Worm (Caenorhabditis elegans) whole organism, L4 larva: ENCODE data around the gene srbc-83.
A peak's percentile ranks its signal among the peaks of the same experiment; 100 is the strongest.

Source experiments
- F10B5.3 ChIP-seq: sonication (generic microtip); optimal IDR thresholded peaks from 2 replicates; lab custom pipeline; 2016; ENCODE audit warnings: mild to moderate bottlenecking, missing genetic modification characterization, missing compliant biosample characterization
- R02D3.7 ChIP-seq: fragments of 150-350 bp; sonication (generic microtip); optimal IDR thresholded peaks from 3 replicates; lab custom pipeline; 2014; ENCODE audit warnings: missing biosample characterization, missing genetic modification characterization
- T26A8.4 ChIP-seq: fragments of 200-800 bp; sonication (Bioruptor generic); IDR thresholded peaks from 2 replicates; pipeline ENCODE4 v1.3.6; 2022; ENCODE audit warnings: missing genetic modification characterization, missing compliant biosample characterization
- Y5F2A.4 ChIP-seq: fragments of 200-800 bp; sonication (Bioruptor generic); optimal IDR thresholded peaks from 2 replicates; lab custom pipeline; 2018; ENCODE audit warnings: mild to moderate bottlenecking, missing genetic modification characterization, missing compliant biosample characterization
- ZK337.2 ChIP-seq: fragments of 200-800 bp; sonication (Bioruptor generic); IDR thresholded peaks from 2 replicates; pipeline ENCODE4 v1.3.6; 2022; ENCODE audit warnings: missing genetic modification reagents, missing genetic modification characterization, missing compliant biosample characterization
- ama-1 ChIP-seq: fragments of 150-350 bp; optimal IDR thresholded peaks from 2 replicates; lab custom pipeline; 2014; ENCODE audit warnings: inconsistent platforms, mixed read lengths
- arid-1 ChIP-seq: fragments of 200-800 bp; sonication (Bioruptor generic); conservative IDR thresholded peaks from 2 replicates; pipeline ENCODE4 v1.3.6; 2022; ENCODE audit warnings: missing genetic modification reagents, missing genetic modification characterization, missing compliant biosample characterization
- ceh-20 ChIP-seq: fragments of 200-800 bp; sonication (Bioruptor generic); IDR thresholded peaks from 2 replicates; pipeline ENCODE4 v1.3.6; 2022; ENCODE audit warnings: missing genetic modification reagents, missing genetic modification characterization, missing compliant biosample characterization
- ceh-44 ChIP-seq: fragments of 200-800 bp; sonication (Bioruptor generic); IDR thresholded peaks from 2 replicates; pipeline ENCODE4 v1.3.6; 2022; ENCODE audit warnings: missing genetic modification reagents, missing genetic modification characterization, missing compliant biosample characterization
- ceh-62 ChIP-seq: sonication (generic microtip); optimal IDR thresholded peaks from 2 replicates; lab custom pipeline; 2017; ENCODE audit warnings: missing biosample characterization, missing genetic modification characterization
- ctbp-1 ChIP-seq: fragments of 200-800 bp; sonication (Bioruptor generic); IDR thresholded peaks from 2 replicates; pipeline ENCODE4 v1.3.6; 2022; ENCODE audit warnings: missing genetic modification reagents, missing genetic modification characterization, missing compliant biosample characterization
- daf-12 ChIP-seq: fragments of 150-350 bp; optimal IDR thresholded peaks from 2 replicates; lab custom pipeline; 2014; ENCODE audit warnings: missing biosample characterization, missing genetic modification reagents, missing genetic modification characterization
- dmd-6 ChIP-seq: fragments of 200-800 bp; sonication (Bioruptor generic); IDR thresholded peaks from 2 replicates; pipeline ENCODE4 v1.3.6; 2022; ENCODE audit warnings: missing genetic modification reagents, missing genetic modification characterization, missing compliant biosample characterization
- dmd-9 ChIP-seq: fragments of 200-800 bp; sonication (Bioruptor generic); IDR thresholded peaks from 2 replicates; pipeline ENCODE4 v1.3.6; 2022; ENCODE audit warnings: missing genetic modification reagents, missing genetic modification characterization, missing compliant biosample characterization
- egl-27 ChIP-seq: sonication (generic microtip); optimal IDR thresholded peaks from 3 replicates; lab custom pipeline; 2017; ENCODE audit warnings: missing biosample characterization, missing genetic modification reagents, missing genetic modification characterization
- egl-43 ChIP-seq: fragments of 200-800 bp; sonication (Bioruptor generic); IDR thresholded peaks from 2 replicates; pipeline ENCODE4 v1.3.6; 2022; ENCODE audit warnings: missing genetic modification reagents, missing genetic modification characterization, missing compliant biosample characterization
- hif-1 ChIP-seq, 2 experiments: sonication (generic microtip); optimal IDR thresholded peaks; 2 replicates each; lab custom pipeline; 2016 to 2017; ENCODE audit warnings: missing compliant biosample characterization in 2 of 2, missing genetic modification characterization in 2 of 2, missing genetic modification reagents in 2 of 2, missing genotype in 2 of 2, mild to moderate bottlenecking in 1 of 2
- hmg-1.1 ChIP-seq: fragments of 200-800 bp; sonication (Bioruptor generic); IDR thresholded peaks from 2 replicates; pipeline ENCODE4 v1.3.6; 2022; ENCODE audit warnings: missing genetic modification reagents, missing genetic modification characterization, missing compliant biosample characterization
- lin-1 ChIP-seq: fragments of 200-800 bp; sonication (Bioruptor generic); IDR thresholded peaks from 2 replicates; pipeline ENCODE4 v1.3.6; 2022; ENCODE audit warnings: missing genetic modification reagents, missing genetic modification characterization, missing compliant biosample characterization
- lin-38 ChIP-seq: fragments of 200-800 bp; sonication (Bioruptor generic); IDR thresholded peaks from 2 replicates; pipeline ENCODE4 v1.3.6; 2022; ENCODE audit warnings: missing genetic modification reagents, missing genetic modification characterization, missing compliant biosample characterization
- mdl-1 ChIP-seq, 2 experiments: fragments of 150-350 bp in 1 of 2; sonication (generic microtip) in 1 of 2; optimal IDR thresholded peaks; 2 replicates each; lab custom pipeline; 2014 to 2017; ENCODE audit warnings: missing biosample characterization in 2 of 2, missing genetic modification characterization in 2 of 2
- mdt-29 ChIP-seq: fragments of 200-800 bp; sonication (Bioruptor generic); IDR thresholded peaks from 2 replicates; pipeline ENCODE4 v1.3.6; 2022; ENCODE audit warnings: missing genetic modification reagents, missing genetic modification characterization, missing compliant biosample characterization
- mxl-3 ChIP-seq: fragments of 200-800 bp; sonication (Bioruptor generic); optimal IDR thresholded peaks from 2 replicates; lab custom pipeline; 2018; ENCODE audit warnings: mild to moderate bottlenecking, missing genetic modification characterization, missing compliant biosample characterization
- nhr-28 ChIP-seq: fragments of 150-350 bp; optimal IDR thresholded peaks from 2 replicates; lab custom pipeline; 2014; ENCODE audit warnings: missing biosample characterization, missing genetic modification characterization
- nhr-42 ChIP-seq: fragments of 200-800 bp; sonication (Bioruptor generic); IDR thresholded peaks from 2 replicates; pipeline ENCODE4 v1.3.6; 2022; ENCODE audit warnings: missing genetic modification characterization, missing compliant biosample characterization
- nhr-48 ChIP-seq: sonication (generic microtip); optimal IDR thresholded peaks from 2 replicates; lab custom pipeline; 2016; ENCODE audit warnings: mild to moderate bottlenecking, missing genetic modification characterization, missing compliant biosample characterization
- set-16 ChIP-seq: fragments of 200-800 bp; sonication (Bioruptor generic); IDR thresholded peaks from 2 replicates; pipeline ENCODE4 v1.3.6; 2022; ENCODE audit warnings: missing genetic modification reagents, missing genetic modification characterization, missing compliant biosample characterization
- snpc-1.2 ChIP-seq: fragments of 200-800 bp; sonication (Bioruptor generic); IDR thresholded peaks from 2 replicates; pipeline ENCODE4 v1.3.6; 2022; ENCODE audit warnings: missing genetic modification reagents, missing genetic modification characterization, missing compliant biosample characterization
- tra-1 ChIP-seq: fragments of 200-800 bp; sonication (Bioruptor generic); IDR thresholded peaks from 2 replicates; pipeline ENCODE4 v1.3.6; 2022; ENCODE audit warnings: missing genetic modification reagents, missing genetic modification characterization, missing compliant biosample characterization
- unc-62 ChIP-seq, 3 experiments: fragments of 150-350 bp in 1 of 3; sonication (generic microtip); optimal IDR thresholded peaks in 2 of 3; peaks in 1 of 3; 1 replicate in 1 of 3; 2 replicates in 2 of 3; lab custom pipeline; 2014 to 2017; ENCODE audit warnings: missing biosample characterization in 3 of 3, missing genetic modification characterization in 3 of 3, missing genetic modification reagents in 3 of 3, missing genotype in 1 of 3
- zfp-3 ChIP-seq: fragments of 200-800 bp; sonication (Bioruptor generic); conservative IDR thresholded peaks from 2 replicates; pipeline ENCODE4 v1.3.6; 2022; ENCODE audit warnings: missing genetic modification reagents, missing genetic modification characterization, missing compliant biosample characterization
- zip-2 ChIP-seq: fragments of 150-350 bp; optimal IDR thresholded peaks from 2 replicates; lab custom pipeline; 2014; ENCODE audit warnings: missing biosample characterization, missing genetic modification characterization
- ztf-7 ChIP-seq: fragments of 150-350 bp; optimal IDR thresholded peaks from 2 replicates; lab custom pipeline; 2014; ENCODE audit warnings: missing biosample characterization, missing genetic modification characterization

srbc-83 gene

DNA sequence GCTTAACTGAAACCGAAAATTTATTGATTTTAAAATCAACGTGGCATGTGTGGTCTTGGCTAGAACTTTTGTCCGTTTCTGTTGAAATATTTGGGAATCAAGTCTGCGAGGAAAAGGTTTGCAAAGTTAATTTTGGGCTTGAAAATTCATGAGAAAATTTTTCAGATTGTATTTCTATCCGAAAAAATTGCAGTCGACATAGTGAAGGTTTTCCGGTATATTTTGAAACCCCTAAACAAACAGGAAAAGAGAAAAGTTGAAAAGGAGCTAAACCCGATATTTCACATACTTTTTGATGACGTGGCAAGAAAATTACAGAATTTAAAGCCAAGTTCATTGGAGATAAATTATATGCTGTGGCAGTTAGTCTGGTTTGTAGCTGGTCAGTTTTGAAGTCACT lies 37.5 kb upstream of the srbc-83 start, which contains the start of gene nhr-127:
Gene nhr-127, plus strand, starts transcription at position 301 of the 400 bp plus-strand sequence.
- TF ChIP-seq nhr-48 (tag; lab: Kevin White, UChicago) (no peak), egl-27 (tag; lab: Kevin White, UChicago) (no peak), mdt-29 (GFP tag; lab: Robert Waterston, UW) (no peak), ceh-20 (GFP tag; lab: Robert Waterston, UW) (no peak), ctbp-1 (no peak), mdl-1 (tag; optimal IDR thresholded peaks at IDR 0.05; lab: Kevin White, UChicago) (no peak), ZK337.2 (GFP tag; lab: Robert Waterston, UW) (no peak), lin-1 (GFP tag; lab: Robert Waterston, UW) (no peak), lin-38 (GFP tag; lab: Robert Waterston, UW) (no peak), nhr-28 (no peak), R02D3.7 (tag; lab: Kevin White, UChicago) (no peak), mxl-3 (no peak), ceh-62 (no peak), egl-43 (GFP tag; lab: Robert Waterston, UW) (no peak), ama-1 (lab: Kevin White, UChicago) (no peak), arid-1 (GFP tag; lab: Robert Waterston, UW) (no peak)

DNA sequence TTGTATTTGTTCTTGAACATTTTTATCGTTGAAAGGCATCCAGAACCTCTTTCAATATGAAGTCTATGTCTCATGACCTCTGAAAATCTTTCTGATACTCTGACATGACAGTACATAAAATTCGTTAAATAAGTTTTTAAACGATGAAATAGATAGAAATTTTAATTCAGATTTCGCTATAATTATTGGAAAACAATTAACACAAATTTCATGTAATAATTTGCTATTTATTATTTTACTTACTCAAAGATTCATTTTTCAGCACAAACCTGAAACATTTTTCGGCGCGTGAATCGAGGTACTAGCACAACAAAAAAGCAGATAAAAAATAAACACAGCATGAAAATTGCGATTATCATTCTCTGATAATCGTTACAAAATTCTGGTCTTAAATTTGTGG lies 30.7 kb upstream of the srbc-83 start, which contains the start of gene T13F3.4:
Gene T13F3.4, minus strand, starts transcription at position 101 of the 400 bp plus-strand sequence.
- TF ChIP-seq hmg-1.1 (no peak), R02D3.7 (tag; lab: Kevin White, UChicago) (no peak), ama-1 (lab: Kevin White, UChicago) (no peak), dmd-6 (GFP tag; lab: Robert Waterston, UW) (no peak), hif-1 (tag; optimal IDR thresholded peaks at IDR 0.05; lab: Kevin White, UChicago) (no peak), lin-1 (GFP tag; lab: Robert Waterston, UW) (no peak), daf-12 (no peak), nhr-42 (GFP tag; lab: Robert Waterston, UW) (no peak), Y5F2A.4 (GFP tag; lab: Kevin White, UChicago) (no peak), ztf-7 (tag; lab: Kevin White, UChicago) (no peak), F10B5.3 (no peak), tra-1 (GFP tag; lab: Robert Waterston, UW) (no peak), snpc-1.2 (GFP tag; lab: Robert Waterston, UW) (no peak)

DNA sequence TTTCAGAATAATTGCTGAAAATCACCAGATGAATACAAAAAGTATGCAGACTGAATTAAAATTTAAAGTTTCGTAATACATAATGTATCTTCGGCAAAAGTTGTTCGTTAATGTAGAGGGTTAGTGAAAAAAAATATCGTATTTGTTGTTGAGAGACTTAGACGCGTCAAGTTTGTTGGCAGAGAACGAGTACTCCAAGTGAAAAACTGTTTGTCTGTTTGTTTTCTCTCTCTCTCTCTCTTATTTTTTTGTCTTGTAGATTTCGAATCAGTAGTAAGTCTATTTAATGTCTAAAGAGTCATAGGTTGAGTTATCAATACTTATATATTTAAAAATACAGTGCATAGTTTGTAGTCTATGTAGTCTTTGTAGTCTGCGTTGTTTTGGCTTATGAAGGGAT lies 27.6 kb upstream of the srbc-83 start, which contains the start of the genes fbxa-2 and T13F3.8:
Gene fbxa-2, minus strand, starts transcription at position 101 of the 400 bp plus-strand sequence.
Gene T13F3.8, plus strand, starts transcription at position 245 of the 400 bp plus-strand sequence.
- TF ChIP-seq nhr-28 (peak; percentile 39), zip-2 (no peak), zfp-3 (GFP tag; lab: Robert Waterston, UW) (0 out of 2 replicates have a peak, but pooled peaks have one; percentile 15)
- TF ChIP-seq, all 104 proteins: peak for 2

DNA sequence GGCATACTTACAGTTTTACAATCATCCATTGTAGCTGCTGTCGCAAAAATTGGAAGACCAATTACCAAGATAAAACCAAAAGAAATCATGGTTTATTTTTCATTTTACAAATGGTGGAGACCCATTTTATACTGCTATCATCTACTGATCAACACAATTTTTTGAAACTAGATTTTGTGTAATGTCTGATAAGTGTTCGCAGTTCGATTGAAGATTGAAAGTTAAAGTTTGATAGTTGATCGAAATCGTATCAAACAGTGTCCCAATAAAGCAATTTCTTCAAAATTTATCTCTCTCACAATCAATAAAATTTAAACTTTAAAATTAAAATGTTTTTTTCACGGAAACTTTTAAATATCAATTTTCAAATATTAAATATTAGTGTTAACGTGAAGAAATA lies 26.0 kb upstream of the srbc-83 start, which contains the start of gene T13F3.6:
Gene T13F3.6, minus strand, starts transcription at position 101 of the 400 bp plus-strand sequence.
- TF ChIP-seq arid-1 (GFP tag; lab: Robert Waterston, UW) (no peak), lin-38 (GFP tag; lab: Robert Waterston, UW) (no peak), R02D3.7 (tag; lab: Kevin White, UChicago) (no peak)

DNA sequence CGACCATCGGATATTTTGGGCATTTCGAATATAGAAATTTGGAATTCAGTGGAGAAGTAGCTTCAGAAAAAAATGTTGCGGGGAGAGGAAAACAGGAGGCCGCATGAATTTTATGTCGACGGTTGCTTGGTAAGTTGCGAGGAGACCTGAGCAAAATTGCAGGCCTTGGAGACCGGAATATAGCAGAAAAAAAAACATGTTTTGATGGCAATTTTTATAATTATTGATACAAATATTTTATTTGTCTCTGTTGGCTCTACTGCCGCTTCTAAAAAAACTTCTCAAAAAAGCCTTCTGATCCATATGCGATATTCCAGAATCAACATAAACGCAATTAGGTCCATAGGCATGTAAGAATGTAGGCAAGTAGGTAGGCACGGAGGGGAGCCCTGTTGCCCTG lies 21.8 kb upstream of the srbc-83 start, which contains the start of gene pacl-1:
Gene pacl-1, minus strand, starts transcription at position 101 of the 400 bp plus-strand sequence.
- TF ChIP-seq dmd-9 (GFP tag; lab: Robert Waterston, UW) = no peak
- no peak for TF ChIP-seq T26A8.4 (GFP tag; lab: Robert Waterston, UW)
- TF ChIP-seq ceh-44 = no peak
- TF ChIP-seq arid-1 (GFP tag; lab: Robert Waterston, UW) = no peak
- TF ChIP-seq set-16 (GFP tag; lab: Robert Waterston, UW) = no peak
- TF ChIP-seq unc-62 (GFP tag; optimal IDR thresholded peaks at IDR 0.05 in 1 of 2; lab: Kevin White, UChicago) = no peak
- no peak for TF ChIP-seq unc-62 (tag; optimal IDR thresholded peaks at IDR 0.05; lab: Kevin White, UChicago)
